Fruit fly (Drosophila melanogaster) whole organism, wandering third instar larva: Measurements from ENCODE around the gene CG18249.

Experiments
- CG9705 ChIP-seq: fragments of 200-800 bp; sonication (Bioruptor generic); optimal IDR thresholded peaks from 2 replicates; lab custom pipeline; 2018; ENCODE audit warnings: missing biosample characterization, mild to moderate bottlenecking, missing genetic modification characterization
- GATAd ChIP-seq: sonication (Bioruptor generic); optimal IDR thresholded peaks from 2 replicates; lab custom pipeline; 2016; ENCODE audit warnings: missing biosample characterization, missing genetic modification characterization
- HLH106 ChIP-seq: fragments of 200-800 bp; optimal IDR thresholded peaks from 3 replicates; lab custom pipeline; 2019; ENCODE audit warnings: missing biosample characterization, mild to moderate bottlenecking, missing genetic modification characterization, moderate library complexity
- Hnf4 ChIP-seq: fragments of 200-800 bp; sonication (Bioruptor generic); optimal IDR thresholded peaks from 2 replicates; lab custom pipeline; 2016; ENCODE audit warnings: missing biosample characterization, mild to moderate bottlenecking, missing genetic modification characterization
- Hr78 ChIP-seq: fragments of >200 bp; optimal IDR thresholded peaks from 2 replicates; lab custom pipeline; 2017; ENCODE audit warnings: missing biosample characterization, missing genetic modification characterization
- Hr83 ChIP-seq: fragments of 200-300 bp; sonication (Bioruptor generic); optimal IDR thresholded peaks from 2 replicates; lab custom pipeline; 2016; ENCODE audit warnings: missing biosample characterization, mild to moderate bottlenecking, missing genetic modification characterization, moderate library complexity; ENCODE audit not compliant: poor library complexity, severe bottlenecking
- Jra ChIP-seq: sonication (Bioruptor generic); optimal IDR thresholded peaks from 2 replicates; lab custom pipeline; 2016; ENCODE audit warnings: missing biosample characterization, missing genetic modification characterization
- Mio ChIP-seq: sonication (Bioruptor generic); optimal IDR thresholded peaks from 2 replicates; lab custom pipeline; 2016; ENCODE audit warnings: missing biosample characterization, missing genetic modification characterization
- Myc ChIP-seq: fragments of >200 bp; optimal IDR thresholded peaks from 2 replicates; lab custom pipeline; 2017
- N ChIP-seq: fragments of >200 bp; optimal IDR thresholded peaks from 2 replicates; lab custom pipeline; 2018; ENCODE audit warnings: missing biosample characterization, missing external identifiers, missing genetic modification characterization
- OdsH ChIP-seq: fragments of 200-800 bp; sonication (Bioruptor generic); optimal IDR thresholded peaks from 2 replicates; lab custom pipeline; 2016; ENCODE audit warnings: missing biosample characterization, mild to moderate bottlenecking, missing genetic modification characterization
- Rel ChIP-seq, 2 experiments: fragments of 200-800 bp; sonication (Bioruptor generic) in 1 of 2; optimal IDR thresholded peaks; 2 replicates in 1 of 2; 3 replicates in 1 of 2; lab custom pipeline; 2016 to 2019; ENCODE audit warnings: mild to moderate bottlenecking in 2 of 2, missing biosample characterization in 2 of 2, missing genetic modification characterization in 2 of 2, moderate library complexity in 1 of 2
- Sp1 ChIP-seq: fragments of 200-800 bp; sonication (Bioruptor generic); optimal IDR thresholded peaks from 3 replicates; lab custom pipeline; 2019; ENCODE audit warnings: missing biosample characterization, mild to moderate bottlenecking, missing genetic modification characterization, moderate library complexity
- br ChIP-seq: fragments of 200-800 bp; sonication (Bioruptor generic); optimal IDR thresholded peaks from 2 replicates; lab custom pipeline; 2016; ENCODE audit warnings: missing biosample characterization, missing genetic modification characterization
- brk ChIP-seq: fragments of 200-800 bp; sonication (Bioruptor generic); optimal IDR thresholded peaks from 2 replicates; lab custom pipeline; 2016; ENCODE audit warnings: missing biosample characterization, mild to moderate bottlenecking, missing genetic modification characterization
- dl ChIP-seq, 2 experiments: fragments of 175-275, 200-275 bp in 1 of 2; fragments of 200-275 bp in 1 of 2; sonication (Bioruptor generic); optimal IDR thresholded peaks; lab custom pipeline; 2018; ENCODE audit warnings: mild to moderate bottlenecking in 2 of 2, missing biosample characterization in 2 of 2, missing genetic modification characterization in 2 of 2, moderate library complexity in 2 of 2; ENCODE audit not compliant: partially characterized antibody in 2 of 2, insufficient read depth in 1 of 2
- dmrt93B ChIP-seq: fragments of 200-800 bp; sonication (Bioruptor generic); optimal IDR thresholded peaks from 2 replicates; lab custom pipeline; 2018; ENCODE audit warnings: missing biosample characterization, mild to moderate bottlenecking, missing genetic modification characterization
- dsf ChIP-seq: sonication (Bioruptor generic); optimal IDR thresholded peaks from 2 replicates; lab custom pipeline; 2016; ENCODE audit warnings: missing biosample characterization, missing genetic modification characterization, borderline replicate concordance
- ey ChIP-seq: fragments of 200-800 bp; sonication (Bioruptor generic); optimal IDR thresholded peaks from 2 replicates; lab custom pipeline; 2016; ENCODE audit warnings: missing biosample characterization, missing genetic modification characterization
- foxo ChIP-seq, 2 experiments: fragments of 200-800 bp; sonication (Bioruptor generic); optimal IDR thresholded peaks; 2 replicates in 1 of 2; 3 replicates in 1 of 2; lab custom pipeline; 2016 to 2017; ENCODE audit warnings: missing biosample characterization in 2 of 2, missing genetic modification characterization in 2 of 2
- fru ChIP-seq: fragments of 200-800 bp; sonication (Bioruptor generic); optimal IDR thresholded peaks from 3 replicates; lab custom pipeline; 2016; ENCODE audit warnings: missing biosample characterization, mild to moderate bottlenecking, missing genetic modification characterization
- h ChIP-seq: fragments of 200-800 bp; sonication (Bioruptor generic); optimal IDR thresholded peaks from 3 replicates; lab custom pipeline; 2016; ENCODE audit warnings: missing biosample characterization, mild to moderate bottlenecking, missing genetic modification characterization
- jim ChIP-seq: fragments of 175-275, 200-325 bp; sonication (Bioruptor generic); optimal IDR thresholded peaks from 2 replicates; lab custom pipeline; 2016; ENCODE audit warnings: missing biosample characterization, mild to moderate bottlenecking, missing genetic modification characterization
- pan ChIP-seq: fragments of >200 bp; optimal IDR thresholded peaks from 2 replicates; lab custom pipeline; 2017
- rgr ChIP-seq: fragments of 200-800 bp; sonication (Bioruptor generic); optimal IDR thresholded peaks from 3 replicates; lab custom pipeline; 2016; ENCODE audit warnings: missing biosample characterization, mild to moderate bottlenecking, missing genetic modification characterization
- sage ChIP-seq: fragments of 200-800 bp; sonication (Bioruptor generic); optimal IDR thresholded peaks from 2 replicates; lab custom pipeline; 2016; ENCODE audit warnings: missing biosample characterization, mild to moderate bottlenecking, missing genetic modification characterization
- sv ChIP-seq: fragments of 200-800 bp; sonication (Bioruptor generic); optimal IDR thresholded peaks from 3 replicates; lab custom pipeline; 2016; ENCODE audit warnings: missing biosample characterization, missing genetic modification characterization
- tai ChIP-seq: sonication (Bioruptor generic); optimal IDR thresholded peaks from 2 replicates; lab custom pipeline; 2016; ENCODE audit warnings: missing biosample characterization, missing genetic modification characterization
- usp ChIP-seq: fragments of >200 bp; optimal IDR thresholded peaks from 2 replicates; lab custom pipeline; 2017; ENCODE audit warnings: missing biosample characterization, missing genetic modification characterization
- woc ChIP-seq: sonication (Bioruptor generic); optimal IDR thresholded peaks from 2 replicates; lab custom pipeline; 2016; ENCODE audit warnings: missing biosample characterization, mild to moderate bottlenecking, missing genetic modification characterization

CG18249 gene

DNA sequence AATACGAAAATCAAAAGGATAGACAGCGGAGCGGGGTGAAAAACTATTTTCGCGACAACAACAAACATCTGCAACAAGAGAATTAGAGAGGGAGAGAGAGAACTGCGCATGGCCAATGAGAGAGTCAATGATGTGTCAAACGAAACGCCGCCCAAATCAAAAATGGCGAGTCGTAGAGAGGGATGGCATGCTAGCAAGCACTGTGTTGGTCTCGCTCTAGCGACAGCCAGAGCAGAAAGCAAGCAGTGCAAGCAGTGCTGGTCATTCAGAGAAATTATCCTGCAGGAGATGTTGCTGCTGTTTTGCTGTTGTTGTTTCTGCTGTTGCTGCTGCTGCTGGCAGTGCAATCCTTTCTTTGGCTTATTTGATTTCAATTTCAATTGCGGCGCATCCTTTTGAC, 29.1 kb upstream of the CG18249 start (continued):
- no peak for TF ChIP-seq woc
- TF ChIP-seq Myc (lab: Kevin White, UChicago), result no peak
- no peak for TF ChIP-seq fru
- no peak for TF ChIP-seq usp (GFP tag; lab: Kevin White, UChicago)

- TF ChIP-seq brk, result no peak
- TF ChIP-seq usp (GFP tag; lab: Kevin White, UChicago), result no peak
- no peak for TF ChIP-seq woc
- no peak for TF ChIP-seq dsf (GFP tag; lab: Kevin White, UChicago)
- TF ChIP-seq dmrt93B (GFP tag; lab: Kevin White, UChicago), result no peak
- TF ChIP-seq Rel (GFP tag; optimal IDR thresholded peaks at IDR 0.05; lab: Kevin White, UChicago), result no peak
- no peak for TF ChIP-seq Rel (tag; optimal IDR thresholded peaks at IDR 0.05; lab: Kevin White, UChicago)
- TF ChIP-seq sage (GFP tag; lab: Kevin White, UChicago), result no peak
- TF ChIP-seq jim, result no peak
- TF ChIP-seq Myc (lab: Kevin White, UChicago), result no peak
- no peak for TF ChIP-seq CG9705 (GFP tag; lab: Kevin White, UChicago)
- TF ChIP-seq tai (GFP tag; lab: Kevin White, UChicago), result no peak
- no peak for TF ChIP-seq fru
- TF ChIP-seq foxo (GFP tag; optimal IDR thresholded peaks at IDR 0.05; lab: Kevin White, UChicago), result no peak
- TF ChIP-seq OdsH, result no peak
- TF ChIP-seq Hnf4 (GFP tag; lab: Kevin White, UChicago), result no peak
- no peak for TF ChIP-seq Hr83
- no peak for TF ChIP-seq HLH106 (tag; lab: Kevin White, UChicago)
Observed at dm6 chr3R:8192261-8192917, 27.6 kb upstream of the CG18249 start.

DNA sequence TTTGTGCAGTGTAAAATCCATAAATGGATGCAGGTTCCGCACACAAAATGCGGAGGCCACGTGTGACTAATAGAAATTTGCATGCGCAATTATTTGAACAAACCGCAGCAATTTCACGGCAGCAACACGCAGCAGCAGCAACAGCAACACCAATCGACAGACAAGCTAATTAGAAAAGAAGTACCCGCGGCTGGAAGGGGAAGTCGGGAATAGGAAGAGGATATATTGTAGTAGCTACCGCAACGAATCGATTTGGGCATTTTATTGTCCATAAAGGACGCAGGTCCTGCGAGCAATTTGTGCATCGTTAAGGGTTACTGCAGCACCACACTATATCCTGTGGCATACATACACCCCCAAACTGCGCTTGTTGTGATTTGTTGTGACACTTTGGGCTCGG, 26.8 kb upstream of the CG18249 start:
- TF ChIP-seq foxo (GFP tag; optimal IDR thresholded peaks at IDR 0.05; lab: Kevin White, UChicago) (no peak), N (GFP tag; lab: Kevin White, UChicago) (no peak), Rel (GFP tag; optimal IDR thresholded peaks at IDR 0.05; lab: Kevin White, UChicago) (no peak), Rel (tag; optimal IDR thresholded peaks at IDR 0.05; lab: Kevin White, UChicago) (no peak), rgr (GFP tag; lab: Kevin White, UChicago) (no peak), Hr78 (GFP tag; lab: Kevin White, UChicago) (no peak), Myc (lab: Kevin White, UChicago) (no peak), brk (no peak), GATAd (no peak), Mio (no peak)

- TF ChIP-seq GATAd (no peak), woc (no peak), dl (GFP tag; optimal IDR thresholded peaks at IDR 0.05; lab: Kevin White, UChicago; ENCODE audit: insufficient read depth in 1 of 2, partially characterized antibody in 2 of 2) (no peak), Jra (no peak), Hnf4 (GFP tag; lab: Kevin White, UChicago) (no peak), dmrt93B (GFP tag; lab: Kevin White, UChicago) (no peak), HLH106 (tag; lab: Kevin White, UChicago) (no peak)
- TF ChIP-seq, all 38 proteins: peak for 0
Observed at dm6 chr3R:8195049-8195448, 24.9 kb upstream of the CG18249 start.

- TF ChIP-seq OdsH (peak; percentile 33), Sp1 (peak; percentile 18), rgr (GFP tag; lab: Kevin White, UChicago) (peak; percentile 41), pan (no peak), Hnf4 (GFP tag; lab: Kevin White, UChicago) (peak; percentile 48), ey (GFP tag; lab: Kevin White, UChicago) (peak; percentile 48), brk (no peak), fru (peak; percentile 49), h (GFP tag; lab: Kevin White, UChicago) (peak; percentile 50), sage (GFP tag; lab: Kevin White, UChicago) (no peak), HLH106 (tag; lab: Kevin White, UChicago) (peak; percentile 53), br (GFP tag; lab: Kevin White, UChicago) (peak; percentile 45), CG9705 (GFP tag; lab: Kevin White, UChicago) (no peak), foxo (GFP tag; optimal IDR thresholded peaks at IDR 0.05; lab: Kevin White, UChicago) (peak in 1 of 2 experiments; percentile 56), woc (peak; percentile 0), sv (GFP tag; lab: Kevin White, UChicago) (no peak)
Observed at dm6 chr3R:8197137-8197536, 22.8 kb upstream of the CG18249 start.
